Worm (Caenorhabditis elegans) whole organism, L4/young adult: ENCODE measurements around the gene skr-21.

ENCODE experiments used
- W03F9.2 ChIP-seq: fragments of 150-350 bp; optimal IDR thresholded peaks from 2 replicates; lab custom pipeline; 2014; ENCODE audit warnings: missing biosample characterization, missing genetic modification characterization
- him-1 ChIP-seq: sonication (generic microtip); optimal IDR thresholded peaks from 2 replicates; lab custom pipeline; 2016; ENCODE audit warnings: missing genotype, missing genetic modification reagents, missing genetic modification characterization, missing compliant biosample characterization

DNA sequence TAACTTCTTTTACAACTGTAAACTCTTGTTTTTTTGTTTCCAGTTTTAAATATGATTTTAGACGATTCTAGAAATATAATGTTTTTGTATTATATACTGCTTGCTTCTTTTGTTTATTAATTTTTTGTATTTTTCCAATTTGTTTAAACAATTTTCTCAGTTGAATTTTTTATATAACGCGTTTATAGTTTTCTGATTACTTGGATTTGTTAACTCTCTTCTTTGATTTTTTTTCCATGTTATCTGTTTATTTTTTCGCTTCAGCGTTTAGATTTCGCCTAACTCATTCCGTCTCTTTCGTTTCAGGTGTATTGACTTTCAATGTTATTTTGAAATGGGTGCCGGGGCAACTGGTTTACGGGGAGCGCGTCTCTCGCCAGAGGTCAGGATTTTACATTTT lies 35.6 kb downstream of the skr-21 start, which contains the start of gene gpa-6:
- TF ChIP-seq him-1: no peak
- TF ChIP-seq W03F9.2 (tag; lab: Kevin White, UChicago): no peak
